Fruit fly (Drosophila melanogaster) whole organism, embryonic: ENCODE results near the gene nAChRalpha5.

ENCODE experiments used
- Antp ChIP-seq: fragments of 200-800 bp; sonication (Bioruptor generic); optimal IDR thresholded peaks from 3 replicates; lab custom pipeline; 2016; ENCODE audit warnings: missing biosample characterization, missing genetic modification characterization
- CG10565 ChIP-seq: fragments of 200-800 bp; sonication (Bioruptor generic); optimal IDR thresholded peaks from 3 replicates; lab custom pipeline; 2016; ENCODE audit warnings: missing biosample characterization, mild to moderate bottlenecking, missing genetic modification characterization
- CG11398 ChIP-seq: fragments of 200-800 bp; sonication (Bioruptor generic); optimal IDR thresholded peaks from 2 replicates; lab custom pipeline; 2016; ENCODE audit warnings: missing biosample characterization, missing genetic modification characterization
- CG11456 ChIP-seq: fragments of 200-800 bp; sonication (Bioruptor generic); IDR thresholded peaks from 3 replicates; pipeline ENCODE4 v1.3.6; 2022; ENCODE audit warnings: missing biosample characterization, missing genetic modification characterization
- CG11504 ChIP-seq: fragments of 200-800 bp; sonication (Bioruptor generic); optimal IDR thresholded peaks from 3 replicates; lab custom pipeline; 2019; ENCODE audit warnings: missing biosample characterization, mild to moderate bottlenecking, missing genetic modification characterization, moderate library complexity
- CG13287 ChIP-seq: fragments of 200-800 bp; sonication (Bioruptor generic); IDR thresholded peaks from 2 replicates; pipeline ENCODE4 v1.3.6; 2022; ENCODE audit warnings: missing biosample characterization, missing genetic modification characterization; ENCODE audit not compliant: partially characterized antibody
- CG1603 ChIP-seq: fragments of 200-800 bp; sonication (Bioruptor generic); optimal IDR thresholded peaks from 2 replicates; lab custom pipeline; 2019; ENCODE audit warnings: missing biosample characterization, mild to moderate bottlenecking, missing genetic modification characterization, moderate library complexity
- CG17829 ChIP-seq: fragments of 200-800 bp; optimal IDR thresholded peaks from 2 replicates; lab custom pipeline; 2019; ENCODE audit warnings: missing biosample characterization, mild to moderate bottlenecking, missing genetic modification characterization, moderate library complexity
- CG1792 ChIP-seq: fragments of 200-800 bp; sonication (Bioruptor generic); optimal IDR thresholded peaks from 2 replicates; lab custom pipeline; 2016; ENCODE audit warnings: missing biosample characterization, missing genetic modification characterization
- CG32532 ChIP-seq: fragments of 200-800 bp; sonication (Bioruptor generic); IDR thresholded peaks from 2 replicates; pipeline ENCODE4 v1.3.6; 2022; ENCODE audit warnings: missing biosample characterization, missing genetic modification characterization
- CG4360 ChIP-seq: fragments of 200-800 bp; sonication (Bioruptor generic); IDR thresholded peaks from 2 replicates; pipeline ENCODE4 v1.3.6; 2022; ENCODE audit warnings: missing biosample characterization, missing genetic modification characterization
- CG4424 ChIP-seq: fragments of 200-800 bp; sonication (Bioruptor generic); optimal IDR thresholded peaks from 3 replicates; lab custom pipeline; 2016; ENCODE audit warnings: missing biosample characterization, missing genetic modification characterization
- CG4707 ChIP-seq: fragments of 200-800 bp; sonication (Bioruptor generic); optimal IDR thresholded peaks from 2 replicates; lab custom pipeline; 2018; ENCODE audit warnings: missing biosample characterization, mild to moderate bottlenecking, missing genetic modification characterization, moderate library complexity
- CG6791 ChIP-seq: fragments of 200-800 bp; sonication (Bioruptor generic); IDR thresholded peaks from 3 replicates; pipeline ENCODE4 v1.3.6; 2022; ENCODE audit warnings: missing biosample characterization, missing genetic modification characterization; ENCODE audit not compliant: partially characterized antibody
- CG8765 ChIP-seq: fragments of 200-800 bp; sonication (Bioruptor generic); IDR thresholded peaks from 2 replicates; pipeline ENCODE4 v1.3.6; 2022; ENCODE audit warnings: missing biosample characterization, missing genetic modification characterization
- CG9437 ChIP-seq: fragments of 200-800 bp; sonication (Bioruptor generic); optimal IDR thresholded peaks from 2 replicates; lab custom pipeline; 2018; ENCODE audit warnings: missing biosample characterization, mild to moderate bottlenecking, missing genetic modification characterization
- CG9932 ChIP-seq: fragments of 200-800 bp; sonication (Bioruptor generic); IDR thresholded peaks from 2 replicates; pipeline ENCODE4 v1.3.6; 2022; ENCODE audit warnings: missing biosample characterization, missing genetic modification characterization
- Chrac-16 ChIP-seq: fragments of 200-800 bp; sonication (Bioruptor generic); optimal IDR thresholded peaks from 3 replicates; lab custom pipeline; 2016; ENCODE audit warnings: missing biosample characterization, missing genetic modification characterization
- Dref ChIP-seq: fragments of 200-800 bp; sonication (Bioruptor generic); IDR thresholded peaks from 2 replicates; pipeline ENCODE4 v1.3.6; 2022; ENCODE audit warnings: missing biosample characterization, missing genetic modification characterization
- GATAe ChIP-seq: fragments of 200-800 bp; sonication (Bioruptor generic); conservative IDR thresholded peaks from 2 replicates; pipeline ENCODE4 v1.3.6; 2022; ENCODE audit warnings: missing biosample characterization, missing genetic modification characterization
- Hr3 ChIP-seq: fragments of 200-800 bp; sonication (Bioruptor generic); optimal IDR thresholded peaks from 3 replicates; lab custom pipeline; 2016; ENCODE audit warnings: missing biosample characterization, missing genetic modification characterization
- Hr39 ChIP-seq: fragments of >200 bp; optimal IDR thresholded peaks from 2 replicates; lab custom pipeline; 2017
- NFAT ChIP-seq: fragments of 200-800 bp; sonication (Bioruptor generic); IDR thresholded peaks from 2 replicates; pipeline ENCODE4 v1.3.6; 2022; ENCODE audit warnings: missing biosample characterization, missing genetic modification characterization
- Taf1 ChIP-seq: fragments of 200-800 bp; sonication (Bioruptor generic); IDR thresholded peaks from 2 replicates; pipeline ENCODE4 v1.3.6; 2022; ENCODE audit warnings: missing biosample characterization, missing genetic modification characterization
- Tbp ChIP-seq: fragments of >200 bp; optimal IDR thresholded peaks from 2 replicates; lab custom pipeline; 2018; ENCODE audit warnings: missing biosample characterization, missing genetic modification characterization
- amos ChIP-seq: fragments of 200-800 bp; sonication (Bioruptor generic); IDR thresholded peaks from 2 replicates; pipeline ENCODE4 v1.3.6; 2022; ENCODE audit warnings: missing biosample characterization, missing genetic modification characterization; ENCODE audit not compliant: partially characterized antibody
- aop ChIP-seq: fragments of 200-800 bp; sonication (Bioruptor generic); IDR thresholded peaks from 2 replicates; pipeline ENCODE4 v1.3.6; 2022; ENCODE audit warnings: missing biosample characterization, missing genetic modification characterization
- bbx ChIP-seq: fragments of 200-800 bp; sonication (Bioruptor generic); IDR thresholded peaks from 2 replicates; pipeline ENCODE4 v1.3.6; 2022; ENCODE audit warnings: missing biosample characterization, missing genetic modification characterization; ENCODE audit not compliant: partially characterized antibody
- bowl ChIP-seq: fragments of 200-800 bp; sonication (Bioruptor generic); IDR thresholded peaks from 2 replicates; pipeline ENCODE4 v1.3.6; 2022; ENCODE audit warnings: missing biosample characterization, missing genetic modification characterization
- cg ChIP-seq: fragments of 200-800 bp; sonication (Bioruptor generic); optimal IDR thresholded peaks from 3 replicates; lab custom pipeline; 2019; ENCODE audit warnings: missing biosample characterization, mild to moderate bottlenecking, missing genetic modification characterization, moderate library complexity
- croc ChIP-seq: fragments of 200-800 bp; sonication (Bioruptor generic); conservative IDR thresholded peaks from 3 replicates; pipeline ENCODE4 v1.3.6; 2022; ENCODE audit warnings: missing biosample characterization, missing genetic modification characterization
- dimm ChIP-seq: fragments of 200-800 bp; sonication (Bioruptor generic); IDR thresholded peaks from 2 replicates; pipeline ENCODE4 v1.3.6; 2022; ENCODE audit warnings: missing biosample characterization, missing genetic modification characterization
- disco-r ChIP-seq: fragments of 200-800 bp; sonication (Bioruptor generic); optimal IDR thresholded peaks from 2 replicates; lab custom pipeline; 2016; ENCODE audit warnings: missing biosample characterization, missing genetic modification characterization
- en ChIP-seq: fragments of 200-800 bp; sonication (Bioruptor generic); optimal IDR thresholded peaks from 2 replicates; lab custom pipeline; 2016; ENCODE audit warnings: missing biosample characterization, missing genetic modification characterization
- fd102C ChIP-seq: fragments of 200-800 bp; sonication (Bioruptor generic); optimal IDR thresholded peaks from 2 replicates; lab custom pipeline; 2018; ENCODE audit warnings: missing biosample characterization, mild to moderate bottlenecking, missing genetic modification characterization, moderate library complexity
- fd64A ChIP-seq: fragments of 200-800 bp; sonication (Bioruptor generic); optimal IDR thresholded peaks from 3 replicates; lab custom pipeline; 2018; ENCODE audit warnings: missing biosample characterization, mild to moderate bottlenecking, missing genetic modification characterization
- fru ChIP-seq: fragments of >200 bp; optimal IDR thresholded peaks from 2 replicates; lab custom pipeline; 2017
- grau ChIP-seq: fragments of 200-800 bp; optimal IDR thresholded peaks from 3 replicates; lab custom pipeline; 2019; ENCODE audit warnings: missing biosample characterization, mild to moderate bottlenecking, missing genetic modification characterization, moderate library complexity
- ind ChIP-seq: fragments of 200-800 bp; sonication (Bioruptor generic); optimal IDR thresholded peaks from 3 replicates; lab custom pipeline; 2016; ENCODE audit warnings: missing biosample characterization, missing genetic modification characterization
- jumu ChIP-seq: fragments of 200-800 bp; sonication (Bioruptor generic); optimal IDR thresholded peaks from 3 replicates; lab custom pipeline; 2016; ENCODE audit warnings: missing biosample characterization, missing genetic modification characterization
- lab ChIP-seq: fragments of 200-800 bp; sonication (Bioruptor generic); optimal IDR thresholded peaks from 3 replicates; lab custom pipeline; 2017; ENCODE audit warnings: missing biosample characterization, missing genetic modification characterization, mild to moderate bottlenecking, moderate library complexity, missing genetic modification reagents
- lmd ChIP-seq: fragments of 200-800 bp; sonication (Bioruptor generic); IDR thresholded peaks from 2 replicates; pipeline ENCODE4 v1.3.6; 2022; ENCODE audit warnings: missing biosample characterization, missing genetic modification characterization
- mld ChIP-seq: fragments of 200-800 bp; sonication (Bioruptor generic); IDR thresholded peaks from 3 replicates; pipeline ENCODE4 v1.3.6; 2022; ENCODE audit warnings: missing biosample characterization, missing genetic modification characterization; ENCODE audit not compliant: partially characterized antibody
- nerfin-1 ChIP-seq: fragments of 200-800 bp; sonication (Bioruptor generic); optimal IDR thresholded peaks from 3 replicates; lab custom pipeline; 2019; ENCODE audit warnings: missing biosample characterization, mild to moderate bottlenecking, missing genetic modification characterization, moderate library complexity
- pb ChIP-seq: fragments of 200-800 bp; sonication (Bioruptor generic); optimal IDR thresholded peaks from 3 replicates; lab custom pipeline; 2016; ENCODE audit warnings: missing biosample characterization, missing genetic modification characterization
- pros ChIP-seq: fragments of 200-800 bp; sonication (Bioruptor generic); optimal IDR thresholded peaks from 3 replicates; lab custom pipeline; 2019; ENCODE audit warnings: missing biosample characterization, mild to moderate bottlenecking, missing genetic modification characterization, moderate library complexity
- ranshi ChIP-seq: fragments of 200-800 bp; sonication (Bioruptor generic); IDR thresholded peaks from 2 replicates; pipeline ENCODE4 v1.3.6; 2022; ENCODE audit warnings: missing biosample characterization, missing genetic modification characterization
- salm ChIP-seq: fragments of 200-800 bp; sonication (Bioruptor generic); optimal IDR thresholded peaks from 2 replicates; lab custom pipeline; 2018; ENCODE audit warnings: missing biosample characterization, mild to moderate bottlenecking, missing genetic modification characterization
- slbo ChIP-seq: fragments of 200-800 bp; sonication (Bioruptor generic); IDR thresholded peaks from 2 replicates; pipeline ENCODE4 v1.3.6; 2022; ENCODE audit warnings: missing biosample characterization, missing genetic modification characterization
- slp2 ChIP-seq: fragments of 200-800 bp; sonication (Bioruptor generic); optimal IDR thresholded peaks from 2 replicates; lab custom pipeline; 2016; ENCODE audit warnings: missing biosample characterization, missing genetic modification characterization

The nAChRalpha5 gene

DNA sequence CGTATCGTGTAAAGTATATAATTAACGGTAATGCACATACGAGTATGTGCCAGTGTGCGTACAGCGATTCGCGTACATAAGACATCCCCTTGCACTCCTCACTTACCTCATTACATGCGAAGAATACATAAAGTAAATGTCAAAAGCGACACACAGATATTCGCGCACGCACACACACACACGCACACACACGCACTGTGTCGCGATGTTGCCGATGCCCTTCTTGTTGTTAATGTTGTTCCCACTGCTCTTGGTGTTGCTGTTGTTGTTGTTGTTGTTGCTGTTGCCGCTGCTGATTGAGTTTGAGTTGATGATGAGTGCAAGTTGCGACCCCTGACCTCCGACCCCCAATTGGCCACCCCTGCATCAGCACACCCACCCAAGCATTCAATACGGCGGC, 55.7 kb downstream of the nAChRalpha5 start:
- TF ChIP-seq Hr39 (lab: Kevin White, UChicago) (peak; percentile 88), CG9437 (no peak), CG4424 (GFP tag; lab: Kevin White, UChicago) (no peak), CG1603 (tag; lab: Kevin White, UChicago) (no peak), CG32532 (GFP tag; lab: Robert Waterston, UW) (no peak), cg (GFP tag; lab: Kevin White, UChicago) (peak; percentile 22), fru (lab: Kevin White, UChicago) (no peak), bowl (GFP tag; lab: Robert Waterston, UW) (no peak), lmd (no peak), jumu (GFP tag; lab: Kevin White, UChicago) (no peak), bbx (GFP tag; lab: Robert Waterston, UW) (peak; percentile 13; the same call in 1 of the 2 replicates), fd102C (GFP tag; lab: Kevin White, UChicago) (no peak), CG17829 (tag; lab: Kevin White, UChicago) (no peak), pb (GFP tag; lab: Kevin White, UChicago) (no peak), grau (no peak), amos (no peak), salm (tag; lab: Kevin White, UChicago) (no peak), CG1792 (GFP tag; lab: Kevin White, UChicago) (no peak), lab (GFP tag; lab: Kevin White, UChicago) (no peak), nerfin-1 (peak; percentile 28), ind (no peak), croc (no peak), fd64A (GFP tag; lab: Kevin White, UChicago) (no peak), dimm (GFP tag; lab: Robert Waterston, UW) (no peak), pros (GFP tag; lab: Kevin White, UChicago) (peak; percentile 34), GATAe (no peak), Dref (GFP tag; lab: Robert Waterston, UW) (no peak), Taf1 (no peak), aop (GFP tag; lab: Robert Waterston, UW) (no peak), CG6791 (no peak), Chrac-16 (no peak)
- TF ChIP-seq, all 482 proteins: peak for 5

DNA sequence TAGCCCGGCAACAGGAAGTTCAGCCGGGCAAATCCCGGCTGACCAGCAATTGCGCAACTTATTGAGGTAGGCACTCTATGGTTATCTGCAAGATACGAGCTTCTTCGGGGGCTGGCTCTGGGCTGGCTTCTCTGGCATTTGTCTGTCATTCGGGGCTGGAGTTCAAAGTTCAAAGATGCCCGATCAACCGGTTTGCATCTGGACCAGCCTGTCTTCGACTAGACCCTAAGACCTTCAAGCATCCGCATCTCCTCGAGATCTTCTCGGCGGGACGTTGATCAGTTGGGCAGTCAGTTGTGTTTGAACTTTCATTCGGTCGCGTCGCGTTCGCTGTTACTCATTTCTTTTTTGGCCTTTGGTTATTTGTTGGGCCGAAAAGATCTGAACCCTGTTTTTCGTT, 63.8 kb downstream of the nAChRalpha5 start, which contains the start of gene CG46301:
Gene CG46301, plus strand, starts transcription at position 301 of the 400 bp plus-strand sequence.
- TF ChIP-seq CG11456 (0 out of 3 replicates have a peak, but pooled peaks have one; percentile 20), disco-r (GFP tag; lab: Kevin White, UChicago) (no peak), CG4707 (GFP tag; lab: Kevin White, UChicago) (no peak)
- TF ChIP-seq, all 482 proteins: peak for 1

DNA sequence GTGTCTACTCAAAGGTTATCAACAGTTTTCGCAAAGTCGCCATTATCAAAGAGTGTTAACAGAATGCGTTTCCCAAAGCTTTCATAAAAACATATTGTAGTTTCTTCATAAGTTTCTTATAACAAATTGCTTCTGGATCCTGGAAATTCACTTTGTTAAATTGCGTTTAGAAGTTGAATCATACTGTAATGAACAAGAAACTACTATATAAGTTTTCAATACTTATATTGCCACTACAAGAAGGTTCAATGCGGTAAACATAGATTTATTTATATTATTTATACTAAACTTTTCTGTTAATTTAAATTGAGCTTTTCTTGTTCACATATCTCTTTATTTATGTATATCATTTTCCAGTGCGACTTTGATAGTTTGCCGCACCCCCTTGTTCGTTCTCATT, 69.4 kb downstream of the nAChRalpha5 start, which contains the start of gene CG15293:
Gene CG15293, minus strand, starts transcription at position 101 of the 400 bp plus-strand sequence.
- TF ChIP-seq ranshi (no peak), slbo (no peak), CG9932 (GFP tag; lab: Robert Waterston, UW) (no peak), Antp (GFP tag; lab: Kevin White, UChicago) (no peak), CG4424 (GFP tag; lab: Kevin White, UChicago) (no peak), NFAT (GFP tag; lab: Robert Waterston, UW) (no peak), CG8765 (GFP tag; lab: Robert Waterston, UW) (no peak), slp2 (no peak), CG4360 (no peak), Hr3 (GFP tag; lab: Kevin White, UChicago) (no peak), CG11398 (no peak), CG11504 (tag; lab: Kevin White, UChicago) (no peak), mld (GFP tag; lab: Robert Waterston, UW) (no peak), en (GFP tag; lab: Kevin White, UChicago) (no peak), Tbp (no peak), CG10565 (GFP tag; lab: Kevin White, UChicago) (no peak), fd64A (GFP tag; lab: Kevin White, UChicago) (no peak), CG13287 (GFP tag; lab: Robert Waterston, UW) (no peak)
